Worm (Caenorhabditis elegans): ENCODE results near the gene F53F4.16.

F53F4.16 gene

ce11 chrV:13665089-13665488, 43.5 kb upstream of the F53F4.16 start, which contains the start of gene rde-12:
rde-12 (plus strand) TSS chrV:13665389.
- no peak for TF ChIP-seq dpl-1 (GFP tag; optimal IDR thresholded peaks at IDR 0.05)
- no peak for TF ChIP-seq ztf-11 (tag; optimal IDR thresholded peaks at IDR 0.05)
- TF ChIP-seq spr-1 (tag; optimal IDR thresholded peaks at IDR 0.05) = no peak
- no peak for TF ChIP-seq nhr-48 (tag; optimal IDR thresholded peaks at IDR 0.05)
- TF ChIP-seq mxl-3 (GFP tag; optimal IDR thresholded peaks at IDR 0.05) = no peak
- no peak for TF ChIP-seq Y75B8A.6 (GFP tag; IDR thresholded peaks at IDR 0.05)
- TF ChIP-seq mep-1 (tag; optimal IDR thresholded peaks at IDR 0.05) = peak; percentile 4
- peak; percentile 3 for TF ChIP-seq mes-2 (tag; optimal IDR thresholded peaks at IDR 0.05; ENCODE audit: poor library complexity, severe bottlenecking)
- peak; percentile 28 for TF ChIP-seq aha-1 (tag)
- TF ChIP-seq nhr-28 (tag; optimal IDR thresholded peaks at IDR 0.05) = peak; percentile 39
- no peak for TF ChIP-seq skn-1 (tag; optimal IDR thresholded peaks at IDR 0.05)
- TF ChIP-seq ztf-7 (tag; optimal IDR thresholded peaks at IDR 0.05) = no peak

DNA sequence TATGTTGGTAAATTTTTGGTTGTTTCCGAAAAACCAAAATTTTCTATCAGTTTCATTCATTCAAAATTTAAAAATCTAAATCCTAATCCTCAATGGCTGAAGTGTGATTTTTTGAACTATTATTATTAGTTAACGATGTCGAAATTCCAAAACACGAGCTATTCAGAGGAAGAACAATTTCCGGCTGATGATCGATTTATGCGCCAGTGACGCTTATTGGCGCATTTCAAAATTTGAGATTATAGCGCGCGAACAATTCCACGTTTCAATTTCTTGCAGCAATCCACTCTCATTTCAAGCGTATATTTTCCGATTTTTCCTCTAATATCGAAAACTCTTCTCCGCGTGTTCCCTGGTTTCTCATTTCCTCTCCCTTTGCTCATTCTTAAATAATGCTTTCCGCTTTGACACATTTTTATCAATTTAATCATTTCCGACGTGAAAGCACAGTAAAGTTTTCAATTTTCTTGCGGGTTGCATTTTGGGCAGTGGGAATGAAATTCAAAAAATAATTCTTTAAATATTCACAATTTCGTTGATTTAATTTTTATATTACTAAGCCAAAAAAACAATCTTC, 42.8 kb upstream of the F53F4.16 start:
- no peak for TF ChIP-seq spr-1 (tag; optimal IDR thresholded peaks at IDR 0.05)
- no peak for TF ChIP-seq nhr-42 (GFP tag; IDR thresholded peaks at IDR 0.05)
- TF ChIP-seq hlh-30 (tag; optimal IDR thresholded peaks at IDR 0.05; ENCODE audit: insufficient read depth) = peak; percentile 37
- TF ChIP-seq aha-1 (tag) = peak; percentile 6
- peak in 1 of 2 experiments; percentile 56 for TF ChIP-seq lsy-2 (tag; optimal IDR thresholded peaks at IDR 0.05)
- TF ChIP-seq mep-1 (tag; optimal IDR thresholded peaks at IDR 0.05) = peak; percentile 30
- peak; percentile 44 for TF ChIP-seq dmd-6 (GFP tag; IDR thresholded peaks at IDR 0.05)
- peak; percentile 20 for TF ChIP-seq rbr-2 (tag; optimal IDR thresholded peaks at IDR 0.05)
- peak; percentile 58 for TF ChIP-seq dpl-1 (GFP tag; optimal IDR thresholded peaks at IDR 0.05)
- peak; percentile 26 for TF ChIP-seq F10B5.3 (tag; optimal IDR thresholded peaks at IDR 0.05)
- no peak for TF ChIP-seq snpc-4 (tag; optimal IDR thresholded peaks at IDR 0.05)
- TF ChIP-seq daf-8 (GFP tag; IDR thresholded peaks at IDR 0.05) = no peak
- 0 out of 2 replicates have a peak, but pooled peaks have one; percentile 21 for TF ChIP-seq D1046.2 (GFP tag; IDR thresholded peaks at IDR 0.05)
- TF ChIP-seq egl-43 (GFP tag; IDR thresholded peaks at IDR 0.05) = 0 out of 2 replicates have a peak, but pooled peaks have one; percentile 50
- peak; percentile 7 for TF ChIP-seq lin-15B (tag; optimal IDR thresholded peaks at IDR 0.05)
- TF ChIP-seq dve-1 (tag; optimal IDR thresholded peaks at IDR 0.05; ENCODE audit: insufficient read depth) = peak; percentile 41
- TF ChIP-seq dmd-9 (GFP tag; IDR thresholded peaks at IDR 0.05) = no peak
- no peak for TF ChIP-seq lin-39 (tag; optimal IDR thresholded peaks at IDR 0.05)
- peak; percentile 49 for TF ChIP-seq duxl-1 (tag; optimal IDR thresholded peaks at IDR 0.05; ENCODE audit: poor library complexity)
- TF ChIP-seq aly-2 (tag; optimal IDR thresholded peaks at IDR 0.05) = no peak
- TF ChIP-seq T26A8.4 (GFP tag; IDR thresholded peaks at IDR 0.05) = no peak
- TF ChIP-seq lin-38 (GFP tag; IDR thresholded peaks at IDR 0.05) = peak; percentile 58
- peak; percentile 22 for TF ChIP-seq nhr-77 (tag; optimal IDR thresholded peaks at IDR 0.05)
- TF ChIP-seq mdt-29 (GFP tag; IDR thresholded peaks at IDR 0.05) = 0 out of 2 replicates have a peak, but pooled peaks have one; percentile 38
- TF ChIP-seq hlh-11 (tag; optimal IDR thresholded peaks at IDR 0.05) = peak; percentile 25
- peak; percentile 54 for TF ChIP-seq mes-2 (tag; optimal IDR thresholded peaks at IDR 0.05; ENCODE audit: poor library complexity, severe bottlenecking)
- peak; percentile 21 for TF ChIP-seq pqm-1 (tag; optimal IDR thresholded peaks at IDR 0.05)
- no peak for TF ChIP-seq F49E8.2 (tag; optimal IDR thresholded peaks at IDR 0.05; ENCODE audit: borderline replicate concordance)
- TF ChIP-seq daf-16 (GFP tag; optimal IDR thresholded peaks at IDR 0.05) = no peak
- TF ChIP-seq daf-16 (tag; optimal IDR thresholded peaks at IDR 0.05) = peak; percentile 2
- TF ChIP-seq mdl-1 (tag; optimal IDR thresholded peaks at IDR 0.05) = peak in 1 of 2 experiments; percentile 5
- TF ChIP-seq nhr-111 (GFP tag; optimal IDR thresholded peaks at IDR 0.05) = no peak
